Worm (Caenorhabditis elegans): Measurements from ENCODE around the gene rpb-4.

- TF ChIP-seq ztf-29 (GFP tag; IDR thresholded peaks at IDR 0.05) (no peak), ztf-23 (GFP tag; IDR thresholded peaks at IDR 0.05) (no peak), tab-1 (GFP tag; IDR thresholded peaks at IDR 0.05) (no peak), T22C8.4 (GFP tag; IDR thresholded peaks at IDR 0.05) (no peak), flt-1 (GFP tag; IDR thresholded peaks at IDR 0.05) (0 out of 2 replicates have a peak, but pooled peaks have one; percentile 33), ref-1 (GFP tag; conservative IDR thresholded peaks at IDR 0.05) (no peak), klf-2 (GFP tag; conservative IDR thresholded peaks at IDR 0.05) (no peak)
Measured at ce11 chrII:7353027-7353426, 21.3 kb upstream of the rpb-4 start.

Measured in whole organism, midembryonic.